Worm (Caenorhabditis elegans): ENCODE data around the gene Y56A3A.22.

Y56A3A.22 gene

ce11 chrIII:11920187-11920785 lies 1.2 kb upstream of the Y56A3A.22 start, which contains the start of the genes ccf-1 and trap-4:
TSS of gene ccf-1 (minus strand) at chrIII:11920237.
TSS of gene trap-4 (plus strand) at chrIII:11920735.
- TF ChIP-seq lsy-2 (tag; optimal IDR thresholded peaks at IDR 0.05) = peak; percentile 31 to 85
- no peak for TF ChIP-seq elt-3 (tag; optimal IDR thresholded peaks at IDR 0.05)
- no peak for TF ChIP-seq elt-1 (tag; optimal IDR thresholded peaks at IDR 0.05)
- peak; percentile 45 for TF ChIP-seq lin-11 (tag; optimal IDR thresholded peaks at IDR 0.05)
- TF ChIP-seq nhr-12 (tag; optimal IDR thresholded peaks at IDR 0.05) = no peak
- TF ChIP-seq lin-39 (tag; optimal IDR thresholded peaks at IDR 0.05) = no peak
- no peak for TF ChIP-seq alr-1 (tag; optimal IDR thresholded peaks at IDR 0.05)
- no peak for TF ChIP-seq dmd-4 (tag; optimal IDR thresholded peaks at IDR 0.05)
- TF ChIP-seq gmeb-1 (tag; optimal IDR thresholded peaks at IDR 0.05) = peak; percentile 48
- TF ChIP-seq nhr-77 (tag; optimal IDR thresholded peaks at IDR 0.05) = no peak
- TF ChIP-seq mdl-1 (tag; optimal IDR thresholded peaks at IDR 0.05) = no peak
- no peak for TF ChIP-seq ama-1 (optimal IDR thresholded peaks at IDR 0.05)
- no peak for TF ChIP-seq ztf-1 (GFP tag; conservative IDR thresholded peaks at IDR 0.05)
- TF ChIP-seq blmp-1 (tag; optimal IDR thresholded peaks at IDR 0.05; ENCODE audit: insufficient read depth) = no peak
- peak; percentile 25 for TF ChIP-seq skn-1 (tag; optimal IDR thresholded peaks at IDR 0.05)
- no peak for TF ChIP-seq nhr-6 (tag; optimal IDR thresholded peaks at IDR 0.05)
- peak; percentile 52 for TF ChIP-seq ztf-4 (tag; optimal IDR thresholded peaks at IDR 0.05)
- peak; percentile 49 for TF ChIP-seq sma-3 (GFP tag; optimal IDR thresholded peaks at IDR 0.05)
- peak; percentile 80 for TF ChIP-seq unc-55 (GFP tag; optimal IDR thresholded peaks at IDR 0.05)
- no peak for TF ChIP-seq nhr-23 (tag; optimal IDR thresholded peaks at IDR 0.05)
- no peak for TF ChIP-seq R02D3.7 (tag; optimal IDR thresholded peaks at IDR 0.05)
- no peak for TF ChIP-seq zag-1 (tag; optimal IDR thresholded peaks at IDR 0.05)
- no peak for TF ChIP-seq ztf-11 (tag; optimal IDR thresholded peaks at IDR 0.05)
- TF ChIP-seq egl-27 (tag; optimal IDR thresholded peaks at IDR 0.05) = no peak
- peak; percentile 16 for TF ChIP-seq F13H6.1 (tag; optimal IDR thresholded peaks at IDR 0.05)
- TF ChIP-seq snpc-4 (tag; optimal IDR thresholded peaks at IDR 0.05) = no peak
- peak; percentile 38 for TF ChIP-seq nhr-21 (tag; optimal IDR thresholded peaks at IDR 0.05)
- peak; percentile 7 for TF ChIP-seq sem-4 (tag; optimal IDR thresholded peaks at IDR 0.05)
- TF ChIP-seq sma-9 (GFP tag; optimal IDR thresholded peaks at IDR 0.05) = peak; percentile 6
- no peak for TF ChIP-seq sma-9 (tag; optimal IDR thresholded peaks at IDR 0.05)
- TF ChIP-seq nhr-25 (tag; optimal IDR thresholded peaks at IDR 0.05) = peak; percentile 34
- peak; percentile 65 for TF ChIP-seq crh-2 (tag; optimal IDR thresholded peaks at IDR 0.05)
- peak; percentile 58 for TF ChIP-seq nhr-129 (tag; optimal IDR thresholded peaks at IDR 0.05)
- no peak for TF ChIP-seq unc-39 (tag; optimal IDR thresholded peaks at IDR 0.05)
- peak; percentile 40 for TF ChIP-seq lin-13 (GFP tag; optimal IDR thresholded peaks at IDR 0.05)
- peak; percentile 30 for TF ChIP-seq fos-1 (tag; optimal IDR thresholded peaks at IDR 0.05)
- TF ChIP-seq aly-2 (tag; optimal IDR thresholded peaks at IDR 0.05) = no peak
- TF ChIP-seq mbf-1 (tag; optimal IDR thresholded peaks at IDR 0.05) = no peak
- no peak for TF ChIP-seq unc-62 (GFP tag; optimal IDR thresholded peaks at IDR 0.05)
- TF ChIP-seq C34F6.9 (tag; optimal IDR thresholded peaks at IDR 0.05) = peak; percentile 68

ce11 chrIII:11923586-11923985 lies 2.1 kb downstream of the Y56A3A.22 start, which contains the start of gene nft-1:
TSS of gene nft-1 (plus strand) at chrIII:11923886.
- TF ChIP-seq dmd-4 (tag; optimal IDR thresholded peaks at IDR 0.05) = no peak
- TF ChIP-seq elt-1 (tag; optimal IDR thresholded peaks at IDR 0.05) = no peak
- no peak for TF ChIP-seq nhr-23 (tag; optimal IDR thresholded peaks at IDR 0.05)
- TF ChIP-seq unc-62 (GFP tag; optimal IDR thresholded peaks at IDR 0.05) = no peak

- TF ChIP-seq nhr-6 (tag; optimal IDR thresholded peaks at IDR 0.05) = no peak
- TF ChIP-seq R02D3.7 (tag; optimal IDR thresholded peaks at IDR 0.05) = no peak
- TF ChIP-seq unc-39 (tag; optimal IDR thresholded peaks at IDR 0.05) = no peak
- no peak for TF ChIP-seq lin-11 (tag; optimal IDR thresholded peaks at IDR 0.05)
Observed at ce11 chrIII:11930899-11931298, 9.4 kb downstream of the Y56A3A.22 start.

Measured in whole organism, L2 larva.